Fruit fly (Drosophila melanogaster) whole organism, pupa: Measurements from ENCODE around the gene Ir94b.
A peak's percentile ranks its signal among the peaks of the same experiment; 100 is the strongest.

Experiments
- CG10348 ChIP-seq: fragments of 200-800 bp; sonication (Bioruptor generic); IDR thresholded peaks from 2 replicates; pipeline ENCODE4 v1.3.6; 2022; ENCODE audit warnings: missing biosample characterization, missing genetic modification characterization
- CG12605 ChIP-seq: fragments of 200-800 bp; sonication (Bioruptor generic); IDR thresholded peaks from 2 replicates; pipeline ENCODE4 v1.3.6; 2022; ENCODE audit warnings: missing biosample characterization, missing genetic modification characterization
- CG13204 ChIP-seq: fragments of 200-800 bp; sonication (Bioruptor generic); optimal IDR thresholded peaks from 2 replicates; lab custom pipeline; 2018; ENCODE audit warnings: missing biosample characterization, mild to moderate bottlenecking, missing genetic modification characterization, moderate library complexity
- CG14655 ChIP-seq: fragments of 200-800 bp; sonication (Bioruptor generic); optimal IDR thresholded peaks from 3 replicates; lab custom pipeline; 2017; ENCODE audit warnings: mild to moderate bottlenecking, missing biosample characterization, missing genetic modification reagents, missing genetic modification characterization
- CG15710 ChIP-seq: fragments of 200-800 bp; sonication (Bioruptor generic); optimal IDR thresholded peaks from 2 replicates; lab custom pipeline; 2018; ENCODE audit warnings: missing biosample characterization, mild to moderate bottlenecking, missing genetic modification characterization, moderate library complexity
- CG17806 ChIP-seq: fragments of 200-800 bp; sonication (Bioruptor generic); optimal IDR thresholded peaks from 2 replicates; lab custom pipeline; 2018; ENCODE audit warnings: missing biosample characterization, mild to moderate bottlenecking, missing genetic modification characterization, moderate library complexity
- CG32121 ChIP-seq: fragments of 200-800 bp; sonication (Bioruptor generic); IDR thresholded peaks from 2 replicates; pipeline ENCODE4 v1.3.6; 2022; ENCODE audit warnings: missing biosample characterization, missing genetic modification characterization
- CG34367 ChIP-seq: fragments of 200-800 bp; sonication (Bioruptor generic); optimal IDR thresholded peaks from 2 replicates; lab custom pipeline; 2018; ENCODE audit warnings: missing biosample characterization, mild to moderate bottlenecking, missing genetic modification characterization
- CG4496 ChIP-seq: fragments of 200-800 bp; sonication (Bioruptor generic); IDR thresholded peaks from 3 replicates; pipeline ENCODE4 v1.3.6; 2022; ENCODE audit warnings: missing biosample characterization, missing genetic modification characterization
- CG8159 ChIP-seq: fragments of 200-800 bp; sonication (Bioruptor generic); optimal IDR thresholded peaks from 3 replicates; lab custom pipeline; 2018; ENCODE audit warnings: missing biosample characterization, mild to moderate bottlenecking, missing genetic modification characterization, moderate library complexity
- CG8301 ChIP-seq: fragments of 200-800 bp; sonication (Bioruptor generic); optimal IDR thresholded peaks from 2 replicates; lab custom pipeline; 2018; ENCODE audit warnings: missing biosample characterization, mild to moderate bottlenecking, missing genetic modification characterization
- CG9948 ChIP-seq: fragments of 200-800 bp; sonication (Bioruptor generic); optimal IDR thresholded peaks from 2 replicates; lab custom pipeline; 2018; ENCODE audit warnings: missing biosample characterization, mild to moderate bottlenecking, missing genetic modification characterization, moderate library complexity
- D1 ChIP-seq: fragments of 200-800 bp; sonication (Bioruptor generic); optimal IDR thresholded peaks from 2 replicates; lab custom pipeline; 2018; ENCODE audit warnings: missing biosample characterization, mild to moderate bottlenecking, missing genetic modification characterization, moderate library complexity
- EcR ChIP-seq: fragments of 200-800 bp; sonication (Bioruptor generic); optimal IDR thresholded peaks from 3 replicates; lab custom pipeline; 2019; ENCODE audit warnings: missing biosample characterization, missing genetic modification characterization, mild to moderate bottlenecking, moderate library complexity, missing genetic modification reagents
- Ets98B ChIP-seq: fragments of 200-800 bp; sonication (Bioruptor generic); IDR thresholded peaks from 2 replicates; pipeline ENCODE4 v1.3.6; 2022; ENCODE audit warnings: missing biosample characterization, missing genetic modification characterization
- Pif1A ChIP-seq: fragments of 200-800 bp; sonication (Bioruptor generic); optimal IDR thresholded peaks from 3 replicates; lab custom pipeline; 2016; ENCODE audit warnings: missing biosample characterization, missing genetic modification characterization
- Pif1B ChIP-seq: fragments of 200-800 bp; sonication (Bioruptor generic); optimal IDR thresholded peaks from 3 replicates; lab custom pipeline; 2016; ENCODE audit warnings: missing biosample characterization, missing genetic modification characterization
- Snoo ChIP-seq: fragments of 200-800 bp; sonication (Bioruptor generic); optimal IDR thresholded peaks from 3 replicates; lab custom pipeline; 2017; ENCODE audit warnings: missing biosample characterization, mild to moderate bottlenecking, missing genetic modification characterization, inconsistent platforms
- fd96Ca ChIP-seq: fragments of 200-800 bp; sonication (Bioruptor generic); IDR thresholded peaks from 3 replicates; pipeline ENCODE4 v1.3.6; 2022; ENCODE audit warnings: missing biosample characterization, missing genetic modification characterization
- gl ChIP-seq: fragments of 200-800 bp; sonication (Bioruptor generic); optimal IDR thresholded peaks from 2 replicates; lab custom pipeline; 2018; ENCODE audit warnings: missing biosample characterization, mild to moderate bottlenecking, missing genetic modification characterization
- rn ChIP-seq: fragments of 200-800 bp; sonication (Bioruptor generic); IDR thresholded peaks from 2 replicates; pipeline ENCODE4 v1.3.6; 2022; ENCODE audit warnings: missing biosample characterization, missing genetic modification characterization

The Ir94b gene

dm6 chr3R:22072553-22072952 is 44.5 kb downstream of the Ir94b start:
- TF ChIP-seq Pif1B (GFP tag; lab: Kevin White, UChicago) (no peak), CG15710 (no peak), gl (tag; lab: Kevin White, UChicago) (no peak), CG12605 (GFP tag; lab: Robert Waterston, UW) (no peak), CG13204 (GFP tag; lab: Kevin White, UChicago) (no peak), CG8159 (tag; lab: Kevin White, UChicago) (no peak), EcR (GFP tag; lab: Kevin White, UChicago) (no peak), CG14655 (GFP tag; lab: Kevin White, UChicago) (no peak), rn (GFP tag; lab: Robert Waterston, UW) (no peak), fd96Ca (GFP tag; lab: Robert Waterston, UW) (no peak), Pif1A (GFP tag; lab: Kevin White, UChicago) (no peak), Snoo (no peak), CG9948 (no peak), CG4496 (GFP tag; lab: Robert Waterston, UW) (no peak), Ets98B (GFP tag; lab: Robert Waterston, UW) (no peak), CG34367 (tag; lab: Kevin White, UChicago) (no peak), CG17806 (tag; lab: Kevin White, UChicago) (no peak)

DNA sequence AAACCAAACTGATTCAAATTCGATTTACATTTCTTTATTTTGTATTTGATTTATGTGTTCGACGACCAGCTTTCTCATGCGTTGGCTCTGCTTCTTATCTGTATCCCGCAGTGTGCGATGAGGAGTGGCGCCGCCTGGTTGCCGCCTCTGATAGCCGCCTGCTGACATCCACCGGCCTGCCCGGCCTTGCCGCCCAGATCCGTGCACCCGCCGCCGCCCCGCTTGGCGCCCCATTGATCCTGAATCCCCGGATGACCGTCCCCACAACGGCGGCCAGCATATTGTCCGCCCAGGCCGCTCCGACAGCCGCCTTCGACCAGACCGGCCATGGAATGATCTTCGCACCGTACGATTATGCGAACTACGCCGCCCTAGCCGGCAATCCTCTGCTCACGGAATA is 45.4 kb downstream of the Ir94b start:
- TF ChIP-seq CG8301 (tag; lab: Kevin White, UChicago) (no peak), CG14655 (GFP tag; lab: Kevin White, UChicago) (no peak), CG9948 (no peak), fd96Ca (GFP tag; lab: Robert Waterston, UW) (no peak), gl (tag; lab: Kevin White, UChicago) (no peak), Pif1B (GFP tag; lab: Kevin White, UChicago) (no peak), CG17806 (tag; lab: Kevin White, UChicago) (no peak), CG34367 (tag; lab: Kevin White, UChicago) (no peak), CG15710 (no peak), D1 (tag; lab: Kevin White, UChicago) (no peak), rn (GFP tag; lab: Robert Waterston, UW) (no peak), Ets98B (GFP tag; lab: Robert Waterston, UW) (no peak), EcR (GFP tag; lab: Kevin White, UChicago) (no peak), Snoo (no peak), CG8159 (tag; lab: Kevin White, UChicago) (no peak), CG32121 (GFP tag; lab: Robert Waterston, UW) (no peak), CG12605 (GFP tag; lab: Robert Waterston, UW) (no peak), Pif1A (GFP tag; lab: Kevin White, UChicago) (no peak)

- TF ChIP-seq fd96Ca (GFP tag; lab: Robert Waterston, UW), result no peak
- no peak for TF ChIP-seq D1 (tag; lab: Kevin White, UChicago)
- no peak for TF ChIP-seq Ets98B (GFP tag; lab: Robert Waterston, UW)
- TF ChIP-seq CG9948, result no peak
- TF ChIP-seq CG14655 (GFP tag; lab: Kevin White, UChicago), result no peak
- TF ChIP-seq CG8301 (tag; lab: Kevin White, UChicago), result no peak
- no peak for TF ChIP-seq Snoo
- TF ChIP-seq CG10348 (GFP tag; lab: Robert Waterston, UW), result no peak
- TF ChIP-seq EcR (GFP tag; lab: Kevin White, UChicago), result no peak
- TF ChIP-seq Pif1B (GFP tag; lab: Kevin White, UChicago), result no peak
- no peak for TF ChIP-seq CG13204 (GFP tag; lab: Kevin White, UChicago)
- TF ChIP-seq Pif1A (GFP tag; lab: Kevin White, UChicago), result no peak
- no peak for TF ChIP-seq CG4496 (GFP tag; lab: Robert Waterston, UW)
- TF ChIP-seq CG17806 (tag; lab: Kevin White, UChicago), result no peak
- TF ChIP-seq CG32121 (GFP tag; lab: Robert Waterston, UW), result no peak
These were observed 49.8 kb downstream of the Ir94b start for dm6 chr3R:22067235-22067634.

- TF ChIP-seq Pif1B (GFP tag; lab: Kevin White, UChicago), result peak; percentile 20
- no peak for TF ChIP-seq fd96Ca (GFP tag; lab: Robert Waterston, UW)
- no peak for TF ChIP-seq rn (GFP tag; lab: Robert Waterston, UW)
- TF ChIP-seq EcR (GFP tag; lab: Kevin White, UChicago), result no peak
These were observed 50.6 kb downstream of the Ir94b start for dm6 chr3R:22066440-22066839.
